Fruit fly (Drosophila melanogaster) whole organism, embryonic: ENCODE measurements around the gene CG17930.

ENCODE experiments used
- Ada2b ChIP-seq: fragments of 200-800 bp; sonication (Bioruptor generic); IDR thresholded peaks from 2 replicates; pipeline ENCODE4 v1.3.6; 2022; ENCODE audit warnings: missing biosample characterization, missing genetic modification characterization
- Atf6 ChIP-seq: fragments of 200-800 bp; sonication (Bioruptor generic); IDR thresholded peaks from 2 replicates; pipeline ENCODE4 v1.3.6; 2022; ENCODE audit warnings: missing biosample characterization, missing genetic modification characterization
- Awh ChIP-seq: fragments of 200-800 bp; sonication (Bioruptor generic); IDR thresholded peaks from 2 replicates; pipeline ENCODE4, ENCODE4 v1.3.6; 2022; ENCODE audit warnings: missing biosample characterization, missing genetic modification characterization
- B-H1 ChIP-seq: fragments of 200-800 bp; sonication (Bioruptor generic); IDR thresholded peaks from 3 replicates; pipeline ENCODE4 v1.3.6; 2022; ENCODE audit warnings: missing biosample characterization, missing genetic modification characterization
- C15 ChIP-seq: fragments of 200-800 bp; sonication (Bioruptor generic); IDR thresholded peaks from 3 replicates; pipeline ENCODE4 v1.3.6; 2022; ENCODE audit warnings: missing biosample characterization, missing genetic modification characterization
- CG1024 ChIP-seq: fragments of 200-800 bp; sonication (Bioruptor generic); IDR thresholded peaks from 2 replicates; pipeline ENCODE4 v1.3.6; 2022; ENCODE audit warnings: missing biosample characterization, missing genetic modification characterization
- CG12219 ChIP-seq: fragments of 200-800 bp; sonication (Bioruptor generic); optimal IDR thresholded peaks from 3 replicates; lab custom pipeline; 2018; ENCODE audit warnings: missing biosample characterization, mild to moderate bottlenecking, missing genetic modification characterization
- CG1233 ChIP-seq: fragments of 200-800 bp; sonication (Bioruptor generic); optimal IDR thresholded peaks from 4 replicates; lab custom pipeline; 2018; ENCODE audit warnings: missing biosample characterization, mild to moderate bottlenecking, missing genetic modification characterization
- CG12659 ChIP-seq: fragments of 200-800 bp; sonication (Bioruptor generic); optimal IDR thresholded peaks from 3 replicates; lab custom pipeline; 2017; ENCODE audit warnings: mild to moderate bottlenecking, missing biosample characterization, missing genetic modification reagents, missing genetic modification characterization
- CG14441 ChIP-seq: fragments of 200-800 bp; sonication (Bioruptor generic); IDR thresholded peaks from 2 replicates; pipeline ENCODE4 v1.3.6; 2022; ENCODE audit warnings: missing biosample characterization, missing genetic modification characterization
- CG15269 ChIP-seq: fragments of 200-800 bp; sonication (Bioruptor generic); optimal IDR thresholded peaks from 2 replicates; lab custom pipeline; 2018; ENCODE audit warnings: missing biosample characterization, mild to moderate bottlenecking, missing genetic modification characterization, moderate library complexity
- CG1647 ChIP-seq: fragments of 200-800 bp; sonication (Bioruptor generic); optimal IDR thresholded peaks from 3 replicates; lab custom pipeline; 2016; ENCODE audit warnings: missing biosample characterization, missing genetic modification characterization
- CG17612 ChIP-seq: fragments of 200-800 bp; sonication (Bioruptor generic); IDR thresholded peaks from 2 replicates; pipeline ENCODE4 v1.3.6; 2022; ENCODE audit warnings: missing biosample characterization, missing genetic modification characterization
- CG2202 ChIP-seq: fragments of 200-800 bp; sonication (Bioruptor generic); optimal IDR thresholded peaks from 2 replicates; lab custom pipeline; 2018; ENCODE audit warnings: missing biosample characterization, mild to moderate bottlenecking, missing genetic modification characterization
- CG31441 ChIP-seq: fragments of 200-800 bp; sonication (Bioruptor generic); IDR thresholded peaks from 2 replicates; pipeline ENCODE4 v1.3.6; 2022; ENCODE audit warnings: missing biosample characterization, missing genetic modification characterization
- CG32532 ChIP-seq: fragments of 200-800 bp; sonication (Bioruptor generic); IDR thresholded peaks from 2 replicates; pipeline ENCODE4 v1.3.6; 2022; ENCODE audit warnings: missing biosample characterization, missing genetic modification characterization
- CG34224 ChIP-seq: fragments of 200-800 bp; sonication (Bioruptor generic); IDR thresholded peaks from 3 replicates; pipeline ENCODE4 v1.3.6; 2022; ENCODE audit warnings: missing biosample characterization, missing genetic modification characterization; ENCODE audit not compliant: partially characterized antibody
- CG3726 ChIP-seq: fragments of 200-800 bp; sonication (Bioruptor generic); IDR thresholded peaks from 3 replicates; pipeline ENCODE4, ENCODE4 v1.3.6; 2022; ENCODE audit warnings: missing biosample characterization, missing genetic modification characterization
- CG3838 ChIP-seq: fragments of 200-800 bp; sonication (Bioruptor generic); optimal IDR thresholded peaks from 3 replicates; lab custom pipeline; 2016; ENCODE audit warnings: missing biosample characterization, missing genetic modification characterization
- CG43689 ChIP-seq: fragments of 200-800 bp; sonication (Bioruptor generic); IDR thresholded peaks from 2 replicates; pipeline ENCODE4 v1.3.6; 2022; ENCODE audit warnings: missing biosample characterization, missing genetic modification characterization
- CG4617 ChIP-seq: fragments of 200-800 bp; sonication (Bioruptor generic); optimal IDR thresholded peaks from 3 replicates; lab custom pipeline; 2016; ENCODE audit warnings: missing biosample characterization, missing genetic modification characterization, borderline replicate concordance
- CG6175 ChIP-seq: fragments of 200-800 bp; sonication (Bioruptor generic); IDR thresholded peaks from 3 replicates; pipeline ENCODE4 v1.3.6; 2022; ENCODE audit warnings: missing biosample characterization, missing genetic modification characterization
- CG6689 ChIP-seq: fragments of 200-800 bp; sonication (Bioruptor generic); IDR thresholded peaks from 2 replicates; pipeline ENCODE4 v1.3.6; 2022; ENCODE audit warnings: missing biosample characterization, missing genetic modification characterization
- CG7928 ChIP-seq: fragments of 200-800 bp; sonication (Bioruptor generic); optimal IDR thresholded peaks from 2 replicates; lab custom pipeline; 2017; ENCODE audit warnings: missing biosample characterization, mild to moderate bottlenecking, missing genetic modification characterization
- CG9727 ChIP-seq: fragments of 200-800 bp; sonication (Bioruptor generic); optimal IDR thresholded peaks from 3 replicates; lab custom pipeline; 2017; ENCODE audit warnings: missing biosample characterization, mild to moderate bottlenecking, missing genetic modification characterization
- Doc3 ChIP-seq: fragments of 200-800 bp; sonication (Bioruptor generic); IDR thresholded peaks from 3 replicates; pipeline ENCODE4 v1.3.6; 2022; ENCODE audit warnings: missing biosample characterization, missing genetic modification characterization; ENCODE audit not compliant: partially characterized antibody
- Eip74EF ChIP-seq, 2 experiments: fragments of 200-800 bp in 1 of 2; fragments of >200 bp in 1 of 2; sonication (Bioruptor generic) in 1 of 2; optimal IDR thresholded peaks; 2 replicates each; lab custom pipeline; 2017 to 2019; ENCODE audit warnings: missing biosample characterization in 2 of 2, missing genetic modification characterization in 2 of 2, mild to moderate bottlenecking in 1 of 2, moderate library complexity in 1 of 2
- Fer3 ChIP-seq: fragments of 200-800 bp; sonication (Bioruptor generic); optimal IDR thresholded peaks from 2 replicates; lab custom pipeline; 2018; ENCODE audit warnings: missing biosample characterization, mild to moderate bottlenecking, missing genetic modification characterization, moderate library complexity
- HmgZ ChIP-seq: fragments of 200-800 bp; sonication (Bioruptor generic); optimal IDR thresholded peaks from 2 replicates; lab custom pipeline; 2018; ENCODE audit warnings: missing biosample characterization, mild to moderate bottlenecking, missing genetic modification characterization
- Hr39 ChIP-seq: fragments of >200 bp; optimal IDR thresholded peaks from 2 replicates; lab custom pipeline; 2017
- Mes4 ChIP-seq: fragments of 200-800 bp; sonication (Bioruptor generic); optimal IDR thresholded peaks from 2 replicates; lab custom pipeline; 2016; ENCODE audit warnings: missing biosample characterization, missing genetic modification characterization
- NFAT ChIP-seq: fragments of 200-800 bp; sonication (Bioruptor generic); IDR thresholded peaks from 2 replicates; pipeline ENCODE4 v1.3.6; 2022; ENCODE audit warnings: missing biosample characterization, missing genetic modification characterization
- Oaz ChIP-seq: fragments of 200-800 bp; sonication (Bioruptor generic); IDR thresholded peaks from 2 replicates; pipeline ENCODE4 v1.3.6; 2022; ENCODE audit warnings: missing biosample characterization, missing genetic modification characterization
- ap ChIP-seq: fragments of 200-800 bp; sonication (Bioruptor generic); IDR thresholded peaks from 2 replicates; pipeline ENCODE4 v1.3.6; 2022; ENCODE audit warnings: missing biosample characterization, missing genetic modification characterization
- ash1 ChIP-seq: fragments of 200-800 bp; sonication (Bioruptor generic); optimal IDR thresholded peaks from 2 replicates; lab custom pipeline; 2018; ENCODE audit warnings: missing biosample characterization, mild to moderate bottlenecking, missing genetic modification characterization
- bab2 ChIP-seq: fragments of 200-800 bp; sonication (Bioruptor generic); optimal IDR thresholded peaks from 2 replicates; lab custom pipeline; 2016; ENCODE audit warnings: missing biosample characterization, missing genetic modification characterization
- ewg ChIP-seq: fragments of 200-800 bp; sonication (Bioruptor generic); optimal IDR thresholded peaks from 3 replicates; lab custom pipeline; 2017; ENCODE audit warnings: mild to moderate bottlenecking, missing biosample characterization, missing genetic modification reagents, missing genetic modification characterization
- fru ChIP-seq: fragments of >200 bp; optimal IDR thresholded peaks from 2 replicates; lab custom pipeline; 2017
- grau ChIP-seq: fragments of 200-800 bp; optimal IDR thresholded peaks from 3 replicates; lab custom pipeline; 2019; ENCODE audit warnings: missing biosample characterization, mild to moderate bottlenecking, missing genetic modification characterization, moderate library complexity
- her ChIP-seq: fragments of 200-800 bp; sonication (Bioruptor generic); optimal IDR thresholded peaks from 2 replicates; lab custom pipeline; 2016; ENCODE audit warnings: missing biosample characterization, missing genetic modification characterization
- insv ChIP-seq, 2 experiments: fragments of 200-800 bp; sonication (Bioruptor generic); optimal IDR thresholded peaks; 3 replicates each; lab custom pipeline; 2016 to 2018; ENCODE audit warnings: missing biosample characterization in 2 of 2, missing genetic modification characterization in 2 of 2
- onecut ChIP-seq: fragments of 200-800 bp; sonication (Bioruptor generic); IDR thresholded peaks from 2 replicates; pipeline ENCODE4 v1.3.6; 2022; ENCODE audit warnings: missing biosample characterization, missing genetic modification characterization
- pb ChIP-seq: fragments of 200-800 bp; sonication (Bioruptor generic); optimal IDR thresholded peaks from 3 replicates; lab custom pipeline; 2016; ENCODE audit warnings: missing biosample characterization, missing genetic modification characterization
- psq ChIP-seq: fragments of 200-800 bp; sonication (Bioruptor generic); optimal IDR thresholded peaks from 2 replicates; lab custom pipeline; 2017; ENCODE audit warnings: missing biosample characterization, missing genetic modification characterization
- sima ChIP-seq: fragments of 200-800 bp; sonication (Bioruptor generic); optimal IDR thresholded peaks from 2 replicates; lab custom pipeline; 2016; ENCODE audit warnings: missing biosample characterization, missing genetic modification characterization
- sisA ChIP-seq: fragments of 200-800 bp; sonication (Bioruptor generic); IDR thresholded peaks from 2 replicates; pipeline ENCODE4 v1.3.6; 2022; ENCODE audit warnings: missing biosample characterization, missing genetic modification characterization
- sna ChIP-seq: fragments of 200-800 bp; sonication (Bioruptor generic); IDR thresholded peaks from 2 replicates; pipeline ENCODE4 v1.3.6; 2022; ENCODE audit warnings: missing biosample characterization, missing genetic modification characterization; ENCODE audit not compliant: partially characterized antibody
- sqz ChIP-seq: fragments of 200-800 bp; sonication (Bioruptor generic); optimal IDR thresholded peaks from 3 replicates; lab custom pipeline; 2018; ENCODE audit warnings: missing biosample characterization, mild to moderate bottlenecking, missing genetic modification characterization
- trh ChIP-seq: fragments of 200-800 bp; sonication (Bioruptor generic); optimal IDR thresholded peaks from 2 replicates; lab custom pipeline; 2016; ENCODE audit warnings: missing biosample characterization, missing genetic modification characterization
- tup ChIP-seq: fragments of 200-800 bp; sonication (Bioruptor generic); optimal IDR thresholded peaks from 2 replicates; lab custom pipeline; 2016; ENCODE audit warnings: missing biosample characterization, mild to moderate bottlenecking, missing genetic modification characterization, moderate library complexity
- wor ChIP-seq: fragments of 200-800 bp; sonication (Bioruptor generic); IDR thresholded peaks from 2 replicates; pipeline ENCODE4 v1.3.6; 2022; ENCODE audit warnings: missing biosample characterization, missing genetic modification characterization

Gene CG17930

dm6 chr3R:16341817-16342374 lies 14.2 kb downstream of the CG17930 start, which contains the start of the genes SF2 and pad (continued):
- TF ChIP-seq HmgZ (tag; lab: Kevin White, UChicago) (peak; percentile 82), Eip74EF (GFP tag; optimal IDR thresholded peaks at IDR 0.05; lab: Kevin White, UChicago) (peak in 1 of 2 experiments; percentile 18), sima (GFP tag; lab: Kevin White, UChicago) (peak; percentile 42), ap (no peak), CG31441 (GFP tag; lab: Robert Waterston, UW) (peak; percentile 77), CG32532 (GFP tag; lab: Robert Waterston, UW) (peak; percentile 73), her (no peak), bab2 (GFP tag; lab: Kevin White, UChicago) (peak; percentile 80), CG9727 (peak; percentile 71), ewg (GFP tag; lab: Kevin White, UChicago) (peak; percentile 87), Awh (peak; percentile 41; the same call in 1 of the 2 replicates), ash1 (no peak), onecut (GFP tag; lab: Robert Waterston, UW) (peak; percentile 53), CG2202 (tag; lab: Kevin White, UChicago) (peak; percentile 59), CG3726 (GFP tag; lab: Robert Waterston, UW) (no peak), sqz (GFP tag; lab: Kevin White, UChicago) (peak; percentile 23), CG12659 (GFP tag; lab: Kevin White, UChicago) (peak; percentile 95), C15 (GFP tag; lab: Robert Waterston, UW) (no peak), Mes4 (peak; percentile 57), B-H1 (GFP tag; lab: Robert Waterston, UW) (peak; percentile 20; the same call in 1 of the 3 replicates), CG7928 (no peak), grau (tag; lab: Kevin White, UChicago) (peak; percentile 84), CG12219 (GFP tag; lab: Kevin White, UChicago) (no peak), wor (GFP tag; lab: Robert Waterston, UW) (0 out of 2 replicates have a peak, but pooled peaks have one; percentile 29), Fer3 (tag; lab: Kevin White, UChicago) (peak; percentile 60), CG1233 (GFP tag; lab: Kevin White, UChicago) (peak; percentile 57), CG1024 (GFP tag; lab: Robert Waterston, UW) (0 out of 2 replicates have a peak, but pooled peaks have one; percentile 29), psq (GFP tag; lab: Kevin White, UChicago) (peak; percentile 49), insv (GFP tag; optimal IDR thresholded peaks at IDR 0.05; lab: Kevin White, UChicago) (peak in 1 of 2 experiments; percentile 65), Ada2b (GFP tag; lab: Robert Waterston, UW) (peak; percentile 57), Hr39 (lab: Kevin White, UChicago) (no peak), CG1647 (GFP tag; lab: Kevin White, UChicago) (peak; percentile 78), CG15269 (tag; lab: Kevin White, UChicago) (peak; percentile 78), CG6175 (GFP tag; lab: Robert Waterston, UW) (no peak), fru (lab: Kevin White, UChicago) (no peak), CG17612 (no peak), sisA (GFP tag; lab: Robert Waterston, UW) (peak; percentile 71), NFAT (GFP tag; lab: Robert Waterston, UW) (peak; percentile 68), CG14441 (GFP tag; lab: Robert Waterston, UW) (peak; percentile 70), Oaz (GFP tag; lab: Robert Waterston, UW) (peak; percentile 55), trh (peak; percentile 59), pb (GFP tag; lab: Kevin White, UChicago) (no peak), CG43689 (GFP tag; lab: Robert Waterston, UW) (no peak), tup (GFP tag; lab: Kevin White, UChicago) (peak; percentile 12), CG6689 (peak; percentile 80), CG4617 (GFP tag; lab: Kevin White, UChicago) (peak; percentile 68), sna (GFP tag; lab: Robert Waterston, UW) (peak; percentile 97), CG3838 (GFP tag; lab: Kevin White, UChicago) (peak; percentile 60), Doc3 (GFP tag; lab: Robert Waterston, UW) (peak; percentile 95), CG34224 (GFP tag; lab: Robert Waterston, UW) (peak; percentile 92), Atf6 (peak; percentile 60; the same call in 1 of the 2 replicates)
